Fruit fly (Drosophila melanogaster) whole organism, prepupa: ENCODE results near the gene CG31960.

Experiments used
- Blimp-1 ChIP-seq: fragments of 200-800 bp; sonication (Bioruptor generic); optimal IDR thresholded peaks from 3 replicates; lab custom pipeline; 2017; ENCODE audit warnings: missing biosample characterization, missing genetic modification characterization, mild to moderate bottlenecking, moderate library complexity, missing genetic modification reagents
- CG10669 ChIP-seq: fragments of 200-800 bp; sonication (Bioruptor generic); optimal IDR thresholded peaks from 3 replicates; lab custom pipeline; 2018; ENCODE audit warnings: missing biosample characterization, mild to moderate bottlenecking, missing genetic modification characterization, moderate library complexity
- CG11294 ChIP-seq: fragments of 200-800 bp; sonication (Bioruptor generic); IDR thresholded peaks from 2 replicates; pipeline ENCODE4 v1.3.6; 2022; ENCODE audit warnings: missing biosample characterization, missing genetic modification characterization
- CG11762 ChIP-seq: fragments of 200-800 bp; sonication (Bioruptor generic); optimal IDR thresholded peaks from 3 replicates; lab custom pipeline; 2016; ENCODE audit warnings: missing biosample characterization, missing genetic modification characterization; ENCODE audit not compliant: insufficient read depth
- CG15336 ChIP-seq: fragments of 200-800 bp; sonication (Bioruptor generic); IDR thresholded peaks from 2 replicates; pipeline ENCODE4 v1.3.6; 2022; ENCODE audit warnings: missing biosample characterization, missing genetic modification characterization
- CG1621 ChIP-seq: fragments of 200-800 bp; sonication (Bioruptor generic); optimal IDR thresholded peaks from 3 replicates; lab custom pipeline; 2018; ENCODE audit warnings: missing biosample characterization, mild to moderate bottlenecking, missing genetic modification characterization
- CG3032 ChIP-seq: fragments of 200-800 bp; optimal IDR thresholded peaks from 2 replicates; lab custom pipeline; 2019; ENCODE audit warnings: missing biosample characterization, mild to moderate bottlenecking, missing genetic modification characterization, moderate library complexity
- CG31627 ChIP-seq: fragments of 200-800 bp; sonication (Bioruptor generic); optimal IDR thresholded peaks from 3 replicates; lab custom pipeline; 2016; ENCODE audit warnings: missing biosample characterization, missing genetic modification characterization
- CG32006 ChIP-seq: fragments of 200-800 bp; sonication (Bioruptor generic); optimal IDR thresholded peaks from 3 replicates; lab custom pipeline; 2017; ENCODE audit warnings: missing biosample characterization, mild to moderate bottlenecking, missing genetic modification characterization
- CG34406 ChIP-seq: fragments of 200-800 bp; sonication (Bioruptor generic); optimal IDR thresholded peaks from 3 replicates; lab custom pipeline; 2016; ENCODE audit warnings: missing biosample characterization, missing genetic modification characterization
- CG6276 ChIP-seq: fragments of 200-800 bp; sonication (Bioruptor generic); optimal IDR thresholded peaks from 2 replicates; lab custom pipeline; 2017; ENCODE audit warnings: missing biosample characterization, mild to moderate bottlenecking, missing genetic modification characterization
- CG8119 ChIP-seq: fragments of 200-800 bp; sonication (Bioruptor generic); IDR thresholded peaks from 3 replicates; pipeline ENCODE4 v1.3.6; 2022; ENCODE audit warnings: missing biosample characterization, missing genetic modification characterization
- CG8319 ChIP-seq: fragments of 200-800 bp; sonication (Bioruptor generic); optimal IDR thresholded peaks from 3 replicates; lab custom pipeline; 2016; ENCODE audit warnings: missing biosample characterization, missing genetic modification characterization
- CG8632 ChIP-seq: fragments of 200-800 bp; sonication (Bioruptor generic); optimal IDR thresholded peaks from 3 replicates; lab custom pipeline; 2016; ENCODE audit warnings: missing biosample characterization, missing genetic modification characterization
- CG9139 ChIP-seq: fragments of 200-800 bp; sonication (Bioruptor generic); optimal IDR thresholded peaks from 3 replicates; lab custom pipeline; 2017; ENCODE audit warnings: missing biosample characterization, mild to moderate bottlenecking, missing genetic modification characterization
- Eip75B ChIP-seq: fragments of 200-800 bp; sonication (Bioruptor generic); optimal IDR thresholded peaks from 3 replicates; lab custom pipeline; 2016; ENCODE audit warnings: missing biosample characterization, missing genetic modification characterization
- Eip93F ChIP-seq: fragments of 200-800 bp; sonication (Bioruptor generic); optimal IDR thresholded peaks from 2 replicates; lab custom pipeline; 2016; ENCODE audit warnings: missing biosample characterization, mild to moderate bottlenecking, missing genetic modification characterization
- Hr38 ChIP-seq: sonication (Bioruptor generic); optimal IDR thresholded peaks from 2 replicates; lab custom pipeline; 2016; ENCODE audit warnings: missing biosample characterization, missing genetic modification characterization
- Lpt ChIP-seq: fragments of 200-800 bp; sonication (Bioruptor generic); optimal IDR thresholded peaks from 3 replicates; lab custom pipeline; 2016; ENCODE audit warnings: missing biosample characterization, missing genetic modification characterization
- Met ChIP-seq: fragments of 200-800 bp; sonication (Bioruptor generic); optimal IDR thresholded peaks from 3 replicates; lab custom pipeline; 2016; ENCODE audit warnings: missing biosample characterization, missing genetic modification characterization
- Smox ChIP-seq: fragments of 200-800 bp; sonication (Bioruptor generic); optimal IDR thresholded peaks from 3 replicates; lab custom pipeline; 2016; ENCODE audit warnings: missing biosample characterization, missing genetic modification characterization
- Sox102F ChIP-seq: fragments of 200-800 bp; sonication (Bioruptor generic); optimal IDR thresholded peaks from 2 replicates; lab custom pipeline; 2016; ENCODE audit warnings: missing biosample characterization, mild to moderate bottlenecking, missing genetic modification characterization
- Sox14 ChIP-seq: fragments of 200-800 bp; sonication (Bioruptor generic); optimal IDR thresholded peaks from 3 replicates; lab custom pipeline; 2016; ENCODE audit warnings: missing biosample characterization, missing genetic modification characterization
- Sox15 ChIP-seq: fragments of 200-800 bp; sonication (Bioruptor generic); optimal IDR thresholded peaks from 3 replicates; lab custom pipeline; 2016; ENCODE audit warnings: missing biosample characterization, missing genetic modification characterization
- achi ChIP-seq: fragments of 200-800 bp; sonication (Bioruptor generic); optimal IDR thresholded peaks from 3 replicates; lab custom pipeline; 2016; ENCODE audit warnings: missing biosample characterization, missing genetic modification characterization
- cyc ChIP-seq: fragments of 200-800 bp; sonication (Bioruptor generic); optimal IDR thresholded peaks from 3 replicates; lab custom pipeline; 2016; ENCODE audit warnings: missing biosample characterization, missing genetic modification characterization
- dac ChIP-seq: fragments of 200-800 bp; sonication (Bioruptor generic); optimal IDR thresholded peaks from 2 replicates; lab custom pipeline; 2017; ENCODE audit warnings: missing biosample characterization, mild to moderate bottlenecking, missing genetic modification characterization
- eg ChIP-seq: fragments of 200-800 bp; sonication (Bioruptor generic); IDR thresholded peaks from 3 replicates; pipeline ENCODE4 v1.3.6; 2022; ENCODE audit warnings: missing biosample characterization, missing genetic modification characterization
- esn ChIP-seq: fragments of 200-800 bp; sonication (Bioruptor generic); optimal IDR thresholded peaks from 2 replicates; lab custom pipeline; 2016; ENCODE audit warnings: missing biosample characterization, mild to moderate bottlenecking, missing genetic modification characterization, moderate library complexity
- fd59A ChIP-seq: fragments of 200-800 bp; sonication (Bioruptor generic); optimal IDR thresholded peaks from 2 replicates; lab custom pipeline; 2017; ENCODE audit warnings: missing biosample characterization, mild to moderate bottlenecking, missing genetic modification characterization, missing genetic modification reagents
- fd85E ChIP-seq: fragments of 200-800 bp; sonication (Bioruptor generic); optimal IDR thresholded peaks from 3 replicates; lab custom pipeline; 2016; ENCODE audit warnings: missing biosample characterization, missing genetic modification characterization
- fkh ChIP-seq: fragments of 200-800 bp; sonication (Bioruptor generic); optimal IDR thresholded peaks from 3 replicates; lab custom pipeline; 2017; ENCODE audit warnings: missing biosample characterization, mild to moderate bottlenecking, missing genetic modification characterization, moderate library complexity
- lz ChIP-seq: fragments of 200-800 bp; sonication (Bioruptor generic); optimal IDR thresholded peaks from 3 replicates; lab custom pipeline; 2016; ENCODE audit warnings: missing biosample characterization, missing genetic modification characterization
- net ChIP-seq: fragments of 200-800 bp; sonication (Bioruptor generic); optimal IDR thresholded peaks from 3 replicates; lab custom pipeline; 2016; ENCODE audit warnings: missing biosample characterization, missing genetic modification characterization
- salr ChIP-seq, 2 experiments: fragments of 200-800 bp; sonication (Bioruptor generic); optimal IDR thresholded peaks; 3 replicates each; lab custom pipeline; 2016 to 2018; ENCODE audit warnings: missing biosample characterization in 2 of 2, missing genetic modification characterization in 2 of 2, mild to moderate bottlenecking in 1 of 2
- spab ChIP-seq: fragments of 200-800 bp; sonication (Bioruptor generic); optimal IDR thresholded peaks from 2 replicates; lab custom pipeline; 2017; ENCODE audit warnings: missing biosample characterization, mild to moderate bottlenecking, missing genetic modification characterization, missing genetic modification reagents
- svp ChIP-seq: fragments of 200-800 bp; sonication (Bioruptor generic); peaks from one replicate; lab custom pipeline; 2016; ENCODE audit warnings: missing biosample characterization, missing genetic modification characterization
- topi ChIP-seq: fragments of 200-800 bp; sonication (Bioruptor generic); optimal IDR thresholded peaks from 3 replicates; lab custom pipeline; 2016; ENCODE audit warnings: missing biosample characterization, missing genetic modification characterization
- vri ChIP-seq: fragments of 200-800 bp; sonication (Bioruptor generic); optimal IDR thresholded peaks from 3 replicates; lab custom pipeline; 2016; ENCODE audit warnings: missing biosample characterization, mild to moderate bottlenecking, missing genetic modification characterization

The CG31960 gene

DNA sequence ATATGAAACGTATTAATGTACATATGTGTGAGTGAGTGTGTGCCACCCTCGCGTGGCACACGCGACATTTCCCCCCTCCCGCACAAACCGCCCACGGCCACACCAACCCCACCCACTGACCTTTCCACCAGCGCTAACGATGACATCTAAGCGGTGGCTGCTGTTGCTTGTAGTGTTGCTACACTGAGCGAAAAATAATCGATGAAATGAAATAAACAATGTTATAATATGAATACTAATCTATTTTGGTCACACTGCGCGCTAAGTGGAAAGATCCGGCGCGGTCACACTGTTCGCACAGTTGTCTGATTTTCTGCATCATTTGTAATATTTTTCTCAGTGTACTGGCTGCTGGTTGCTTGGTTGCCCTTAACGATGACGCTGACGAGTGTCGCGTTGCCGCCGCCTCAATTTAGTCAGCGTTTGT is 47.5 kb downstream of the CG31960 start (continued):
- peak; percentile 52; the same call in 2 of the 3 replicates for TF ChIP-seq eg (GFP tag; lab: Robert Waterston, UW)
- peak; percentile 62 for TF ChIP-seq vri (GFP tag; lab: Kevin White, UChicago)
- peak; percentile 57 for TF ChIP-seq spab (GFP tag; lab: Kevin White, UChicago)
- peak; percentile 72 for TF ChIP-seq topi
- TF ChIP-seq fkh (GFP tag; lab: Kevin White, UChicago), result peak; percentile 64
- TF ChIP-seq CG11762 (GFP tag; lab: Kevin White, UChicago), result peak; percentile 31
- TF ChIP-seq CG11294 (GFP tag; lab: Robert Waterston, UW), result no peak
- no peak for TF ChIP-seq CG6276
- 0 out of 2 replicates have a peak, but pooled peaks have one; percentile 26 for TF ChIP-seq CG15336 (GFP tag; lab: Robert Waterston, UW)
- peak; percentile 42 for TF ChIP-seq CG8319
- TF ChIP-seq Smox (GFP tag; lab: Kevin White, UChicago), result peak; percentile 56
- TF ChIP-seq Eip93F (GFP tag; lab: Kevin White, UChicago), result no peak
- TF ChIP-seq CG10669 (GFP tag; lab: Kevin White, UChicago), result peak; percentile 64
- peak; percentile 59 for TF ChIP-seq achi (GFP tag; lab: Kevin White, UChicago)
- peak; percentile 74 for TF ChIP-seq cyc (GFP tag; lab: Kevin White, UChicago)
- TF ChIP-seq esn, result peak; percentile 66
- TF ChIP-seq Sox15, result peak; percentile 35
- TF ChIP-seq CG34406 (GFP tag; lab: Kevin White, UChicago), result peak; percentile 51
- no peak for TF ChIP-seq Blimp-1 (GFP tag; lab: Kevin White, UChicago)
- TF ChIP-seq CG31627 (GFP tag; lab: Kevin White, UChicago), result peak; percentile 71
- peak; percentile 57 for TF ChIP-seq Sox102F (GFP tag; lab: Kevin White, UChicago)
- no peak for TF ChIP-seq fd85E (GFP tag; lab: Kevin White, UChicago)
- peak; percentile 56 for TF ChIP-seq fd59A (GFP tag; lab: Kevin White, UChicago)
- peak; percentile 46 for TF ChIP-seq net (GFP tag; lab: Kevin White, UChicago)
- peak; percentile 54 for TF ChIP-seq Eip75B
- peak; percentile 19 to 33 for TF ChIP-seq salr (GFP tag; optimal IDR thresholded peaks at IDR 0.05; lab: Kevin White, UChicago)
- peak; percentile 51 for TF ChIP-seq Sox14 (GFP tag; lab: Kevin White, UChicago)
- TF ChIP-seq CG1621 (tag; lab: Kevin White, UChicago), result peak; percentile 59
- TF ChIP-seq Lpt (GFP tag; lab: Kevin White, UChicago), result peak; percentile 8
- peak; percentile 70 for TF ChIP-seq lz (GFP tag; lab: Kevin White, UChicago)
- TF ChIP-seq CG8632 (GFP tag; lab: Kevin White, UChicago), result peak; percentile 40
- TF ChIP-seq CG3032, result peak; percentile 55
- peak; percentile 73 for TF ChIP-seq Met
- peak; percentile 43 for TF ChIP-seq CG32006 (GFP tag; lab: Kevin White, UChicago)
- peak; percentile 80 for TF ChIP-seq svp (GFP tag; lab: Kevin White, UChicago)

dm6 chr2L:3833924-3834323 is 49.2 kb downstream of the CG31960 start:
- no peak for TF ChIP-seq esn
- TF ChIP-seq fkh (GFP tag; lab: Kevin White, UChicago), result no peak
- no peak for TF ChIP-seq spab (GFP tag; lab: Kevin White, UChicago)
- TF ChIP-seq salr (GFP tag; optimal IDR thresholded peaks at IDR 0.05; lab: Kevin White, UChicago), result no peak
- TF ChIP-seq Eip75B, result no peak
- TF ChIP-seq dac (GFP tag; lab: Kevin White, UChicago), result no peak
- no peak for TF ChIP-seq Blimp-1 (GFP tag; lab: Kevin White, UChicago)
- TF ChIP-seq fd85E (GFP tag; lab: Kevin White, UChicago), result no peak
- TF ChIP-seq CG9139 (GFP tag; lab: Kevin White, UChicago), result no peak
- no peak for TF ChIP-seq CG8319
- no peak for TF ChIP-seq Hr38
- TF ChIP-seq CG8119 (GFP tag; lab: Robert Waterston, UW), result no peak
